Worm (Caenorhabditis elegans) whole organism, young adult: ENCODE data around the gene jun-1.
"Not testable (repeated sequence)": the region's sequence is repeated elsewhere in the genome, so short reads cannot be mapped to it uniquely, and the experiment has no call there.

Source experiments
- D2030.7 ChIP-seq: fragments of 200-800 bp; sonication (Bioruptor generic); IDR thresholded peaks from 2 replicates; pipeline ENCODE4 v1.3.6; 2022; ENCODE audit warnings: missing genetic modification reagents, missing genetic modification characterization, missing compliant biosample characterization
- F23B12.7 ChIP-seq: sonication (generic microtip); optimal IDR thresholded peaks from 2 replicates; lab custom pipeline; 2017; ENCODE audit warnings: missing genetic modification characterization, mild to moderate bottlenecking, missing compliant biosample characterization, antibody characterized with exemption, moderate library complexity; ENCODE audit not compliant: insufficient read depth
- F33H1.4 ChIP-seq: fragments of 200-800 bp; sonication (Bioruptor generic); IDR thresholded peaks from 2 replicates; pipeline ENCODE4 v1.3.6; 2022; ENCODE audit warnings: missing genetic modification reagents, missing genetic modification characterization, missing compliant biosample characterization
- F37B4.10 ChIP-seq: fragments of 200-800 bp; sonication (Bioruptor generic); IDR thresholded peaks from 2 replicates; pipeline ENCODE4 v1.3.6; 2022; ENCODE audit warnings: missing genetic modification characterization, missing compliant biosample characterization
- F39B2.1 ChIP-seq: fragments of 200-800 bp; sonication (Bioruptor generic); IDR thresholded peaks from 2 replicates; pipeline ENCODE4 v1.3.6; 2022; ENCODE audit warnings: missing genetic modification reagents, missing genetic modification characterization, missing compliant biosample characterization
- Y79H2A.3 ChIP-seq: fragments of 200-800 bp; sonication (Bioruptor generic); conservative IDR thresholded peaks from 2 replicates; pipeline ENCODE4 v1.3.6; 2022; ENCODE audit warnings: missing genetic modification reagents, missing genetic modification characterization, missing compliant biosample characterization
- Y95B8A.8 ChIP-seq: fragments of 200-800 bp; sonication (Bioruptor generic); IDR thresholded peaks from 2 replicates; pipeline ENCODE4 v1.3.6; 2022; ENCODE audit warnings: missing genetic modification reagents, missing genetic modification characterization, missing compliant biosample characterization
- ZK185.1 ChIP-seq: sonication (generic microtip); optimal IDR thresholded peaks from 2 replicates; lab custom pipeline; 2016; ENCODE audit warnings: mild to moderate bottlenecking, missing genetic modification characterization, missing compliant biosample characterization; ENCODE audit not compliant: poor library complexity, severe bottlenecking
- aptf-3 ChIP-seq: fragments of 200-800 bp; sonication (Bioruptor generic); IDR thresholded peaks from 2 replicates; pipeline ENCODE4 v1.3.6; 2022; ENCODE audit warnings: missing genetic modification characterization, missing compliant biosample characterization
- bed-1 ChIP-seq: fragments of 200-800 bp; sonication (Bioruptor generic); IDR thresholded peaks from 2 replicates; pipeline ENCODE4 v1.3.6; 2022; ENCODE audit warnings: missing genetic modification reagents, missing genetic modification characterization, missing compliant biosample characterization
- bed-2 ChIP-seq: fragments of 200-800 bp; sonication (Bioruptor generic); IDR thresholded peaks from 2 replicates; pipeline ENCODE4 v1.3.6; 2022; ENCODE audit warnings: missing genetic modification reagents, missing genetic modification characterization, missing compliant biosample characterization
- cebp-1 ChIP-seq, 2 experiments: fragments of 200-800 bp in 1 of 2; sonication (Bioruptor generic) in 1 of 2; sonication (generic microtip) in 1 of 2; IDR thresholded peaks in 1 of 2; optimal IDR thresholded peaks in 1 of 2; 2 replicates each; pipeline versions ENCODE4 v1.3.6 to Lab custom; 2017 to 2022; ENCODE audit warnings: missing compliant biosample characterization in 2 of 2, missing genetic modification characterization in 2 of 2, mild to moderate bottlenecking in 1 of 2, missing genetic modification reagents in 1 of 2, moderate library complexity in 1 of 2
- ceh-100 ChIP-seq: fragments of 200-800 bp; sonication (Bioruptor generic); IDR thresholded peaks from 2 replicates; pipeline ENCODE4 v1.3.6; 2022; ENCODE audit warnings: missing genetic modification reagents, missing genetic modification characterization, missing compliant biosample characterization
- ceh-91 ChIP-seq: fragments of 200-800 bp; sonication (Bioruptor generic); IDR thresholded peaks from 2 replicates; pipeline ENCODE4 v1.3.6; 2022; ENCODE audit warnings: missing genetic modification reagents, missing genetic modification characterization, missing compliant biosample characterization
- dox-1 ChIP-seq: fragments of 200-800 bp; sonication (Bioruptor generic); IDR thresholded peaks from 2 replicates; pipeline ENCODE4 v1.3.6; 2022; ENCODE audit warnings: missing genetic modification reagents, missing genetic modification characterization, missing compliant biosample characterization
- egl-18 ChIP-seq: fragments of 200-800 bp; sonication (Bioruptor generic); IDR thresholded peaks from 2 replicates; pipeline ENCODE4 v1.3.6; 2022; ENCODE audit warnings: missing genetic modification reagents, missing genetic modification characterization, missing compliant biosample characterization
- egl-44 ChIP-seq: fragments of 200-800 bp; sonication (Bioruptor generic); IDR thresholded peaks from 2 replicates; pipeline ENCODE4 v1.3.6; 2022; ENCODE audit warnings: missing genetic modification reagents, missing genetic modification characterization, missing compliant biosample characterization
- ekl-4 ChIP-seq: fragments of 200-800 bp; sonication (Bioruptor generic); IDR thresholded peaks from 2 replicates; pipeline ENCODE4 v1.3.6; 2022; ENCODE audit warnings: missing genetic modification reagents, missing genetic modification characterization, missing compliant biosample characterization
- him-1 ChIP-seq: sonication (generic microtip); optimal IDR thresholded peaks from 2 replicates; lab custom pipeline; 2016; ENCODE audit warnings: missing genotype, missing genetic modification reagents, missing genetic modification characterization, missing compliant biosample characterization
- hmg-1.2 ChIP-seq: fragments of 200-800 bp; sonication (Bioruptor generic); IDR thresholded peaks from 2 replicates; pipeline ENCODE4 v1.3.6; 2022; ENCODE audit warnings: missing genetic modification reagents, missing genetic modification characterization, missing compliant biosample characterization
- hmg-20 ChIP-seq: fragments of 200-800 bp; sonication (Bioruptor generic); IDR thresholded peaks from 2 replicates; pipeline ENCODE4 v1.3.6; 2022; ENCODE audit warnings: missing genetic modification reagents, missing genetic modification characterization, missing compliant biosample characterization
- hrde-1 ChIP-seq: sonication (generic microtip); optimal IDR thresholded peaks from 2 replicates; lab custom pipeline; 2016; ENCODE audit warnings: missing genetic modification characterization, mild to moderate bottlenecking, missing compliant biosample characterization, moderate library complexity, missing genotype, missing genetic modification reagents, borderline replicate concordance
- let-526 ChIP-seq: fragments of 200-800 bp; sonication (Bioruptor generic); IDR thresholded peaks from 2 replicates; pipeline ENCODE4 v1.3.6; 2022; ENCODE audit warnings: missing genetic modification reagents, missing genetic modification characterization, missing compliant biosample characterization
- lin-40 ChIP-seq: sonication (generic microtip); optimal IDR thresholded peaks from 2 replicates; lab custom pipeline; 2016; ENCODE audit warnings: missing genetic modification characterization, mild to moderate bottlenecking, missing compliant biosample characterization, missing genotype, missing genetic modification reagents
- lin-54 ChIP-seq: fragments of 200-800 bp; sonication (Bioruptor generic); optimal IDR thresholded peaks from 2 replicates; lab custom pipeline; 2018; ENCODE audit warnings: mild to moderate bottlenecking, missing genetic modification characterization, missing compliant biosample characterization
- lsy-27 ChIP-seq: sonication (generic microtip); optimal IDR thresholded peaks from 2 replicates; lab custom pipeline; 2017; ENCODE audit warnings: missing genetic modification characterization, mild to moderate bottlenecking, missing compliant biosample characterization, antibody characterized with exemption, missing genotype, borderline replicate concordance; ENCODE audit not compliant: insufficient read depth
- madf-3 ChIP-seq: fragments of 200-800 bp; sonication (Bioruptor generic); IDR thresholded peaks from 2 replicates; pipeline ENCODE4 v1.3.6; 2022; ENCODE audit warnings: missing genetic modification reagents, missing genetic modification characterization, missing compliant biosample characterization
- madf-6 ChIP-seq: fragments of 200-800 bp; sonication (Bioruptor generic); IDR thresholded peaks from 2 replicates; pipeline ENCODE4 v1.3.6; 2022; ENCODE audit warnings: missing genetic modification reagents, missing genetic modification characterization, missing compliant biosample characterization
- madf-8 ChIP-seq: fragments of 200-800 bp; sonication (Bioruptor generic); conservative IDR thresholded peaks from 2 replicates; pipeline ENCODE4 v1.3.6; 2022; ENCODE audit warnings: missing genetic modification reagents, missing genetic modification characterization, missing compliant biosample characterization
- mcd-1 ChIP-seq: fragments of 200-800 bp; sonication (Bioruptor generic); IDR thresholded peaks from 2 replicates; pipeline ENCODE4 v1.3.6; 2022; ENCODE audit warnings: missing genetic modification reagents, missing genetic modification characterization, missing compliant biosample characterization
- nfyb-1 ChIP-seq: fragments of 200-800 bp; sonication (Bioruptor generic); IDR thresholded peaks from 2 replicates; pipeline ENCODE4 v1.3.6; 2022; ENCODE audit warnings: missing genetic modification reagents, missing genetic modification characterization, missing compliant biosample characterization
- pbrm-1 ChIP-seq: fragments of 200-800 bp; sonication (Bioruptor generic); IDR thresholded peaks from 2 replicates; pipeline ENCODE4 v1.3.6; 2022; ENCODE audit warnings: missing genetic modification reagents, missing genetic modification characterization, missing compliant biosample characterization
- rcor-1 ChIP-seq: fragments of 200-800 bp; sonication (Bioruptor generic); IDR thresholded peaks from 2 replicates; pipeline ENCODE4 v1.3.6; 2022; ENCODE audit warnings: missing genetic modification reagents, missing genetic modification characterization, missing compliant biosample characterization
- repo-1 ChIP-seq: sonication (generic microtip); optimal IDR thresholded peaks from 2 replicates; lab custom pipeline; 2017; ENCODE audit warnings: mild to moderate bottlenecking, missing genetic modification characterization, missing compliant biosample characterization
- rpc-1 ChIP-seq, 2 experiments: fragments of 150-350 bp in 1 of 2; sonication (generic microtip) in 1 of 2; optimal IDR thresholded peaks; 2 replicates each; lab custom pipeline; 2014 to 2018; ENCODE audit warnings: missing biosample characterization in 1 of 2, missing genetic modification characterization in 1 of 2, missing genetic modification reagents in 1 of 2, missing genotype in 1 of 2
- snpc-3.4 ChIP-seq: sonication (generic microtip); optimal IDR thresholded peaks from 2 replicates; lab custom pipeline; 2017; ENCODE audit warnings: missing genetic modification characterization, mild to moderate bottlenecking, missing compliant biosample characterization, antibody characterized with exemption, moderate library complexity, missing genotype, missing genetic modification reagents
- snpc-4 ChIP-seq, 5 experiments: fragments of 150-350 bp in 1 of 5; sonication (generic microtip) in 4 of 5; optimal IDR thresholded peaks; 2 replicates each; lab custom pipeline; 2014 to 2018; ENCODE audit warnings: missing genetic modification characterization in 5 of 5, missing biosample characterization in 3 of 5, antibody characterized with exemption in 2 of 5, mild to moderate bottlenecking in 2 of 5, missing compliant biosample characterization in 2 of 5, missing genotype in 2 of 5, moderate library complexity in 2 of 5, missing genetic modification reagents in 1 of 5
- sptf-2 ChIP-seq: fragments of 200-800 bp; sonication (Bioruptor generic); optimal IDR thresholded peaks from 2 replicates; lab custom pipeline; 2018; ENCODE audit warnings: mild to moderate bottlenecking, missing genetic modification characterization, missing compliant biosample characterization
- tbp1 ChIP-seq: fragments of 200-800 bp; sonication (Bioruptor generic); optimal IDR thresholded peaks from 2 replicates; lab custom pipeline; 2018; ENCODE audit warnings: mild to moderate bottlenecking, missing genetic modification characterization, missing compliant biosample characterization
- zfh-2 ChIP-seq: fragments of 200-800 bp; sonication (Bioruptor generic); conservative IDR thresholded peaks from 2 replicates; pipeline ENCODE4 v1.3.6; 2022; ENCODE audit warnings: missing genetic modification reagents, missing genetic modification characterization, missing compliant biosample characterization

Gene jun-1

ce11 chrII:9099017-9099416, 13.9 kb upstream of the jun-1 start, which contains the start of gene T24H10.1 (continued):
- TF ChIP-seq lsy-27 (tag; lab: Kevin White, UChicago) (no peak), rcor-1 (peak; percentile 21; the same call in 1 of the 2 replicates), tbp1 (GFP tag; lab: Kevin White, UChicago) (peak; percentile 31), F33H1.4 (GFP tag; lab: Robert Waterston, UW) (peak; percentile 68), madf-3 (0 out of 2 replicates have a peak, but pooled peaks have one; percentile 39), F23B12.7 (tag; lab: Kevin White, UChicago) (peak; percentile 13), him-1 (tag; lab: Kevin White, UChicago) (peak; percentile 34), ZK185.1 (tag; lab: Kevin White, UChicago) (peak; percentile 68), snpc-4 (GFP tag; optimal IDR thresholded peaks at IDR 0.05; lab: Kevin White, UChicago) (no peak), snpc-4 (tag; optimal IDR thresholded peaks at IDR 0.05; lab: Kevin White, UChicago) (peak in 2 of 4 experiments; percentile 51 to 53), let-526 (GFP tag; lab: Robert Waterston, UW) (no peak), madf-6 (GFP tag; lab: Robert Waterston, UW) (peak; percentile 69), aptf-3 (GFP tag; lab: Robert Waterston, UW) (no peak), lin-40 (tag; lab: Kevin White, UChicago) (peak; percentile 78), lin-54 (GFP tag; lab: Kevin White, UChicago) (peak; percentile 71), cebp-1 (GFP tag; IDR thresholded peaks at IDR 0.05; lab: Robert Waterston, UW) (no peak), cebp-1 (tag; optimal IDR thresholded peaks at IDR 0.05; lab: Kevin White, UChicago) (peak; percentile 69), ekl-4 (GFP tag; lab: Robert Waterston, UW) (peak; percentile 80), D2030.7 (GFP tag; lab: Robert Waterston, UW) (peak; percentile 61), sptf-2 (GFP tag; lab: Kevin White, UChicago) (no peak), mcd-1 (peak; percentile 84), ceh-100 (GFP tag; lab: Robert Waterston, UW) (0 out of 2 replicates have a peak, but pooled peaks have one; percentile 36), snpc-3.4 (tag; lab: Kevin White, UChicago) (peak; percentile 10), repo-1 (tag; lab: Kevin White, UChicago) (peak; percentile 20)

ce11 chrII:9100798-9101197, 12.2 kb upstream of the jun-1 start, which contains the start of gene T24H10.5:
Gene T24H10.5, plus strand, starts transcription at chrII:9101098.
- TF ChIP-seq zfh-2 (GFP tag; lab: Robert Waterston, UW) (no peak), rpc-1 (optimal IDR thresholded peaks at IDR 0.05; lab: Kevin White, UChicago) (no peak), rpc-1 (tag; optimal IDR thresholded peaks at IDR 0.05; lab: Kevin White, UChicago) (no peak), hrde-1 (tag; lab: Kevin White, UChicago) (no peak), mcd-1 (no peak), madf-6 (GFP tag; lab: Robert Waterston, UW) (peak; percentile 34; the same call in 1 of the 2 replicates), ekl-4 (GFP tag; lab: Robert Waterston, UW) (no peak), pbrm-1 (GFP tag; lab: Robert Waterston, UW) (no peak)
- TF ChIP-seq, all 124 proteins: peak for 1

ce11 chrII:9102623-9103022, 10.3 kb upstream of the jun-1 start:
- TF ChIP-seq egl-44 (GFP tag; lab: Robert Waterston, UW): peak; percentile 94
- TF ChIP-seq rpc-1 (optimal IDR thresholded peaks at IDR 0.05; lab: Kevin White, UChicago): not testable (repeated sequence)
- peak; percentile 41 for TF ChIP-seq rpc-1 (tag; optimal IDR thresholded peaks at IDR 0.05; lab: Kevin White, UChicago)
- peak; percentile 75 for TF ChIP-seq tbp1 (GFP tag; lab: Kevin White, UChicago)
- TF ChIP-seq nfyb-1: peak; percentile 89
- peak; percentile 58 for TF ChIP-seq hmg-1.2 (GFP tag; lab: Robert Waterston, UW)
- TF ChIP-seq bed-1 (GFP tag; lab: Robert Waterston, UW): 0 out of 2 replicates have a peak, but pooled peaks have one; percentile 52
- peak; percentile 69 for TF ChIP-seq hmg-20
- TF ChIP-seq madf-8 (GFP tag; lab: Robert Waterston, UW): peak; percentile 37; the same call in 1 of the 2 replicates
- TF ChIP-seq madf-6 (GFP tag; lab: Robert Waterston, UW): peak; percentile 78
- TF ChIP-seq egl-18 (GFP tag; lab: Robert Waterston, UW): peak; percentile 87
- TF ChIP-seq Y95B8A.8 (GFP tag; lab: Robert Waterston, UW): peak; percentile 78; the same call in 1 of the 2 replicates
- TF ChIP-seq Y79H2A.3 (GFP tag; lab: Robert Waterston, UW): 0 out of 2 replicates have a peak, but pooled peaks have one; percentile 39
- 0 out of 2 replicates have a peak, but pooled peaks have one; percentile 76 for TF ChIP-seq F37B4.10 (GFP tag; lab: Robert Waterston, UW)
- TF ChIP-seq F33H1.4 (GFP tag; lab: Robert Waterston, UW): peak; percentile 57
- peak; percentile 74; the same call in 1 of the 2 replicates for TF ChIP-seq F39B2.1 (GFP tag; lab: Robert Waterston, UW)
- TF ChIP-seq ceh-91 (GFP tag; lab: Robert Waterston, UW): peak; percentile 50; the same call in 1 of the 2 replicates
- peak; percentile 83 for TF ChIP-seq D2030.7 (GFP tag; lab: Robert Waterston, UW)
- peak; percentile 80 for TF ChIP-seq dox-1 (GFP tag; lab: Robert Waterston, UW)
- TF ChIP-seq bed-2 (GFP tag; lab: Robert Waterston, UW): 0 out of 2 replicates have a peak, but pooled peaks have one; percentile 59
